Fruit fly (Drosophila melanogaster) whole organism, embryonic: ENCODE measurements around the gene CG7276.

Source experiments
- ATbp ChIP-seq: fragments of 200-800 bp; sonication (Bioruptor generic); optimal IDR thresholded peaks from 2 replicates; lab custom pipeline; 2017; ENCODE audit warnings: missing biosample characterization, mild to moderate bottlenecking, missing genetic modification characterization, missing genetic modification reagents
- CG10209 ChIP-seq: fragments of 200-800 bp; sonication (Bioruptor generic); optimal IDR thresholded peaks from 3 replicates; lab custom pipeline; 2017; ENCODE audit warnings: missing biosample characterization, mild to moderate bottlenecking, missing genetic modification characterization, missing genetic modification reagents
- CG12219 ChIP-seq: fragments of 200-800 bp; sonication (Bioruptor generic); optimal IDR thresholded peaks from 3 replicates; lab custom pipeline; 2018; ENCODE audit warnings: missing biosample characterization, mild to moderate bottlenecking, missing genetic modification characterization
- CG12769 ChIP-seq: fragments of 200-800 bp; sonication (Bioruptor generic); optimal IDR thresholded peaks from 2 replicates; lab custom pipeline; 2019; ENCODE audit warnings: missing biosample characterization, mild to moderate bottlenecking, missing genetic modification characterization, moderate library complexity
- CG13287 ChIP-seq: fragments of 200-800 bp; sonication (Bioruptor generic); IDR thresholded peaks from 2 replicates; pipeline ENCODE4 v1.3.6; 2022; ENCODE audit warnings: missing biosample characterization, missing genetic modification characterization; ENCODE audit not compliant: partially characterized antibody
- CG14050 ChIP-seq: fragments of 200-800 bp; sonication (Bioruptor generic); IDR thresholded peaks from 3 replicates; pipeline ENCODE4 v1.3.6; 2022; ENCODE audit warnings: missing biosample characterization, missing genetic modification characterization
- CG1529 ChIP-seq: fragments of 200-800 bp; sonication (Bioruptor generic); optimal IDR thresholded peaks from 3 replicates; lab custom pipeline; 2018; ENCODE audit warnings: missing biosample characterization, missing genetic modification characterization
- CG1647 ChIP-seq: fragments of 200-800 bp; sonication (Bioruptor generic); optimal IDR thresholded peaks from 3 replicates; lab custom pipeline; 2016; ENCODE audit warnings: missing biosample characterization, missing genetic modification characterization
- CG17568 ChIP-seq: fragments of 200-800 bp; sonication (Bioruptor generic); optimal IDR thresholded peaks from 2 replicates; lab custom pipeline; 2018; ENCODE audit warnings: missing biosample characterization, mild to moderate bottlenecking, missing genetic modification characterization, moderate library complexity
- CG2116 ChIP-seq: fragments of 200-800 bp; sonication (Bioruptor generic); optimal IDR thresholded peaks from 3 replicates; lab custom pipeline; 2018; ENCODE audit warnings: missing biosample characterization, mild to moderate bottlenecking, missing genetic modification characterization
- CG2202 ChIP-seq: fragments of 200-800 bp; sonication (Bioruptor generic); optimal IDR thresholded peaks from 2 replicates; lab custom pipeline; 2018; ENCODE audit warnings: missing biosample characterization, mild to moderate bottlenecking, missing genetic modification characterization
- CG2889 ChIP-seq: fragments of 200-800 bp; sonication (Bioruptor generic); IDR thresholded peaks from 3 replicates; pipeline ENCODE4 v1.3.6; 2022; ENCODE audit warnings: missing biosample characterization, missing genetic modification characterization
- CG31224 ChIP-seq: fragments of 200-800 bp; sonication (Bioruptor generic); IDR thresholded peaks from 2 replicates; pipeline ENCODE4 v1.3.6; 2022; ENCODE audit warnings: missing biosample characterization, missing genetic modification characterization
- CG31441 ChIP-seq: fragments of 200-800 bp; sonication (Bioruptor generic); IDR thresholded peaks from 2 replicates; pipeline ENCODE4 v1.3.6; 2022; ENCODE audit warnings: missing biosample characterization, missing genetic modification characterization
- CG32532 ChIP-seq: fragments of 200-800 bp; sonication (Bioruptor generic); IDR thresholded peaks from 2 replicates; pipeline ENCODE4 v1.3.6; 2022; ENCODE audit warnings: missing biosample characterization, missing genetic modification characterization
- CG42726 ChIP-seq: fragments of 200-800 bp; sonication (Bioruptor generic); IDR thresholded peaks from 2 replicates; pipeline ENCODE4 v1.3.6; 2022; ENCODE audit warnings: missing biosample characterization, missing genetic modification characterization; ENCODE audit not compliant: partially characterized antibody
- CG43689 ChIP-seq: fragments of 200-800 bp; sonication (Bioruptor generic); IDR thresholded peaks from 2 replicates; pipeline ENCODE4 v1.3.6; 2022; ENCODE audit warnings: missing biosample characterization, missing genetic modification characterization
- CG5245 ChIP-seq: fragments of 200-800 bp; sonication (Bioruptor generic); optimal IDR thresholded peaks from 3 replicates; lab custom pipeline; 2016; ENCODE audit warnings: missing biosample characterization, missing genetic modification characterization
- CG6175 ChIP-seq: fragments of 200-800 bp; sonication (Bioruptor generic); IDR thresholded peaks from 3 replicates; pipeline ENCODE4 v1.3.6; 2022; ENCODE audit warnings: missing biosample characterization, missing genetic modification characterization
- CG6254 ChIP-seq: fragments of 200-800 bp; sonication (Bioruptor generic); optimal IDR thresholded peaks from 3 replicates; lab custom pipeline; 2017; ENCODE audit warnings: mild to moderate bottlenecking, missing biosample characterization, missing genetic modification reagents, missing genetic modification characterization
- CG6683 ChIP-seq: fragments of 200-800 bp; sonication (Bioruptor generic); optimal IDR thresholded peaks from 2 replicates; lab custom pipeline; 2017; ENCODE audit warnings: missing biosample characterization, mild to moderate bottlenecking, missing genetic modification characterization, missing genetic modification reagents
- CG6854 ChIP-seq: fragments of 200-800 bp; sonication (Bioruptor generic); optimal IDR thresholded peaks from 3 replicates; lab custom pipeline; 2017; ENCODE audit warnings: missing biosample characterization, mild to moderate bottlenecking, missing genetic modification characterization
- CG8089 ChIP-seq: fragments of 200-800 bp; sonication (Bioruptor generic); optimal IDR thresholded peaks from 3 replicates; lab custom pipeline; 2016; ENCODE audit warnings: missing biosample characterization, missing genetic modification characterization
- CG9215 ChIP-seq: fragments of 200-800 bp; sonication (Bioruptor generic); IDR thresholded peaks from 2 replicates; pipeline ENCODE4 v1.3.6; 2022; ENCODE audit warnings: missing biosample characterization, missing genetic modification characterization
- CG9817 ChIP-seq: fragments of 200-800 bp; sonication (Bioruptor generic); optimal IDR thresholded peaks from 2 replicates; lab custom pipeline; 2018; ENCODE audit warnings: missing biosample characterization, mild to moderate bottlenecking, missing genetic modification characterization, moderate library complexity
- CG9876 ChIP-seq: fragments of 200-800 bp; sonication (Bioruptor generic); optimal IDR thresholded peaks from 2 replicates; lab custom pipeline; 2016; ENCODE audit warnings: missing biosample characterization, missing genetic modification characterization
- Deaf1 ChIP-seq: fragments of 200-800 bp; optimal IDR thresholded peaks from 3 replicates; lab custom pipeline; 2019; ENCODE audit warnings: missing biosample characterization, mild to moderate bottlenecking, missing genetic modification characterization, moderate library complexity
- Ets65A ChIP-seq: fragments of 200-800 bp; sonication (Bioruptor generic); peaks from one replicate; lab custom pipeline; 2016; ENCODE audit warnings: missing biosample characterization, missing genetic modification characterization
- Max ChIP-seq: fragments of 200-800 bp; sonication (Bioruptor generic); optimal IDR thresholded peaks from 2 replicates; lab custom pipeline; 2016; ENCODE audit warnings: missing biosample characterization, mild to moderate bottlenecking, missing genetic modification characterization
- Opbp ChIP-seq: fragments of 200-800 bp; sonication (Bioruptor generic); IDR thresholded peaks from 3 replicates; pipeline ENCODE4 v1.3.6; 2022; ENCODE audit warnings: missing biosample characterization, missing genetic modification characterization; ENCODE audit not compliant: partially characterized antibody
- Xrp1 ChIP-seq: fragments of 200-800 bp; sonication (Bioruptor generic); IDR thresholded peaks from 2 replicates; pipeline ENCODE4 v1.3.6; 2022; ENCODE audit warnings: missing biosample characterization, missing genetic modification characterization
- ac ChIP-seq: fragments of 200-800 bp; sonication (Bioruptor generic); optimal IDR thresholded peaks from 3 replicates; lab custom pipeline; 2017; ENCODE audit warnings: missing biosample characterization, mild to moderate bottlenecking, missing genetic modification characterization
- al ChIP-seq: fragments of 200-800 bp; sonication (Bioruptor generic); IDR thresholded peaks from 2 replicates; pipeline ENCODE4 v1.3.6; 2022; ENCODE audit warnings: missing biosample characterization, missing genetic modification characterization
- bsh ChIP-seq, 2 experiments: fragments of 200-800 bp; sonication (Bioruptor generic); optimal IDR thresholded peaks; 2 replicates each; lab custom pipeline; 2017 to 2018; ENCODE audit warnings: mild to moderate bottlenecking in 2 of 2, missing biosample characterization in 2 of 2, missing genetic modification characterization in 2 of 2, moderate library complexity in 1 of 2
- chm ChIP-seq: fragments of 200-800 bp; sonication (Bioruptor generic); IDR thresholded peaks from 2 replicates; pipeline ENCODE4 v1.3.6; 2022; ENCODE audit warnings: missing biosample characterization, missing genetic modification characterization
- chn ChIP-seq: fragments of 200-800 bp; sonication (Bioruptor generic); optimal IDR thresholded peaks from 2 replicates; lab custom pipeline; 2016; ENCODE audit warnings: missing biosample characterization, missing genetic modification characterization
- croc ChIP-seq: fragments of 200-800 bp; sonication (Bioruptor generic); conservative IDR thresholded peaks from 3 replicates; pipeline ENCODE4 v1.3.6; 2022; ENCODE audit warnings: missing biosample characterization, missing genetic modification characterization
- en ChIP-seq: fragments of 200-800 bp; sonication (Bioruptor generic); optimal IDR thresholded peaks from 2 replicates; lab custom pipeline; 2016; ENCODE audit warnings: missing biosample characterization, missing genetic modification characterization
- fru ChIP-seq: fragments of >200 bp; optimal IDR thresholded peaks from 2 replicates; lab custom pipeline; 2017
- gcm ChIP-seq: fragments of 200-800 bp; sonication (Bioruptor generic); optimal IDR thresholded peaks from 2 replicates; lab custom pipeline; 2019; ENCODE audit warnings: missing biosample characterization, mild to moderate bottlenecking, missing genetic modification characterization, moderate library complexity
- jigr1 ChIP-seq: fragments of 200-800 bp; sonication (Bioruptor generic); IDR thresholded peaks from 3 replicates; pipeline ENCODE4 v1.3.6; 2022; ENCODE audit warnings: missing biosample characterization, missing genetic modification characterization
- lmd ChIP-seq: fragments of 200-800 bp; sonication (Bioruptor generic); IDR thresholded peaks from 2 replicates; pipeline ENCODE4 v1.3.6; 2022; ENCODE audit warnings: missing biosample characterization, missing genetic modification characterization
- pfk ChIP-seq: fragments of 200-800 bp; sonication (Bioruptor generic); optimal IDR thresholded peaks from 2 replicates; lab custom pipeline; 2018; ENCODE audit warnings: missing biosample characterization, mild to moderate bottlenecking, missing genetic modification characterization, moderate library complexity
- pros ChIP-seq: fragments of 200-800 bp; sonication (Bioruptor generic); optimal IDR thresholded peaks from 3 replicates; lab custom pipeline; 2019; ENCODE audit warnings: missing biosample characterization, mild to moderate bottlenecking, missing genetic modification characterization, moderate library complexity
- repo ChIP-seq: fragments of 200-800 bp; sonication (Bioruptor generic); optimal IDR thresholded peaks from 2 replicates; lab custom pipeline; 2016; ENCODE audit warnings: missing biosample characterization, missing genetic modification characterization
- row ChIP-seq: fragments of 200-800 bp; sonication (Bioruptor generic); IDR thresholded peaks from 3 replicates; pipeline ENCODE4 v1.3.6; 2022; ENCODE audit warnings: missing biosample characterization, missing genetic modification characterization
- seq ChIP-seq: fragments of 200-800 bp; sonication (Bioruptor generic); IDR thresholded peaks from 2 replicates; pipeline ENCODE4 v1.3.6; 2022; ENCODE audit warnings: missing biosample characterization, missing genetic modification characterization
- sima ChIP-seq: fragments of 200-800 bp; sonication (Bioruptor generic); optimal IDR thresholded peaks from 2 replicates; lab custom pipeline; 2016; ENCODE audit warnings: missing biosample characterization, missing genetic modification characterization
- sob ChIP-seq: fragments of 200-800 bp; sonication (Bioruptor generic); IDR thresholded peaks from 2 replicates; pipeline ENCODE4 v1.3.6; 2022; ENCODE audit warnings: missing biosample characterization, missing genetic modification characterization
- stc ChIP-seq: fragments of 200-800 bp; sonication (Bioruptor generic); IDR thresholded peaks from 2 replicates; pipeline ENCODE4 v1.3.6; 2022; ENCODE audit warnings: missing biosample characterization, missing genetic modification characterization
- twi ChIP-seq: fragments of 200-800 bp; optimal IDR thresholded peaks from 2 replicates; lab custom pipeline; 2019; ENCODE audit warnings: missing biosample characterization, mild to moderate bottlenecking, missing genetic modification characterization, moderate library complexity
- wdn ChIP-seq: fragments of 200-800 bp; sonication (Bioruptor generic); IDR thresholded peaks from 2 replicates; pipeline ENCODE4 v1.3.6; 2022; ENCODE audit warnings: missing biosample characterization, missing genetic modification characterization
- zen ChIP-seq: fragments of 200-800 bp; sonication (Bioruptor generic); optimal IDR thresholded peaks from 3 replicates; lab custom pipeline; 2018; ENCODE audit warnings: missing biosample characterization, mild to moderate bottlenecking, missing genetic modification characterization, moderate library complexity

Gene CG7276

dm6 chr3L:15514405-15514804 lies 16.4 kb downstream of the CG7276 start (continued):
- no peak for TF ChIP-seq sima (GFP tag; lab: Kevin White, UChicago)
- TF ChIP-seq CG13287, result peak; percentile 68
- no peak for TF ChIP-seq zen (tag; lab: Kevin White, UChicago)
- TF ChIP-seq pfk (GFP tag; lab: Kevin White, UChicago), result no peak
- no peak for TF ChIP-seq CG9876 (GFP tag; lab: Kevin White, UChicago)
- TF ChIP-seq Xrp1 (GFP tag; lab: Robert Waterston, UW), result 0 out of 2 replicates have a peak, but pooled peaks have one; percentile 10
- no peak for TF ChIP-seq croc (GFP tag; lab: Robert Waterston, UW)
- TF ChIP-seq CG2202 (tag; lab: Kevin White, UChicago), result no peak
- TF ChIP-seq CG10209 (GFP tag; lab: Kevin White, UChicago), result no peak
- TF ChIP-seq CG9817 (tag; lab: Kevin White, UChicago), result no peak
- peak; percentile 60; the same call in 1 of the 2 replicates for TF ChIP-seq CG32532 (GFP tag; lab: Robert Waterston, UW)
- TF ChIP-seq CG6854, result no peak
- peak; percentile 22; the same call in 1 of the 2 replicates for TF ChIP-seq chm
- TF ChIP-seq CG1647 (GFP tag; lab: Kevin White, UChicago), result no peak
- no peak for TF ChIP-seq al
- no peak for TF ChIP-seq jigr1 (GFP tag; lab: Robert Waterston, UW)
- TF ChIP-seq CG9215 (GFP tag; lab: Robert Waterston, UW), result no peak
- TF ChIP-seq CG5245 (GFP tag; lab: Kevin White, UChicago), result no peak
- TF ChIP-seq sob (GFP tag; lab: Robert Waterston, UW), result no peak
- no peak for TF ChIP-seq gcm (GFP tag; lab: Kevin White, UChicago)
- TF ChIP-seq wdn (GFP tag; lab: Robert Waterston, UW), result no peak
- no peak for TF ChIP-seq CG6683 (GFP tag; lab: Kevin White, UChicago)
- TF ChIP-seq ATbp (GFP tag; lab: Kevin White, UChicago), result no peak
- no peak for TF ChIP-seq Opbp (GFP tag; lab: Robert Waterston, UW)
- no peak for TF ChIP-seq CG43689 (GFP tag; lab: Robert Waterston, UW)
- no peak for TF ChIP-seq CG6175
- TF ChIP-seq CG12219, result no peak
- TF ChIP-seq ac, result no peak
- TF ChIP-seq CG14050 (GFP tag; lab: Robert Waterston, UW), result no peak
- TF ChIP-seq CG2889 (GFP tag; lab: Robert Waterston, UW), result no peak
- no peak for TF ChIP-seq en (GFP tag; lab: Kevin White, UChicago)
- TF ChIP-seq fru, result no peak
- TF ChIP-seq CG17568 (GFP tag; lab: Kevin White, UChicago), result no peak
- TF ChIP-seq twi, result no peak
- no peak for TF ChIP-seq CG6254 (GFP tag; lab: Kevin White, UChicago)
- no peak for TF ChIP-seq CG8089
- TF ChIP-seq CG42726 (GFP tag; lab: Robert Waterston, UW), result no peak
- TF ChIP-seq seq (GFP tag; lab: Robert Waterston, UW), result no peak; the same call in 1 of the 2 replicates
- TF ChIP-seq stc (GFP tag; lab: Robert Waterston, UW), result no peak
- TF ChIP-seq CG31441, result no peak
- peak; percentile 66 for TF ChIP-seq CG12769
- TF ChIP-seq repo (GFP tag; lab: Kevin White, UChicago), result no peak
- no peak for TF ChIP-seq Ets65A (GFP tag; lab: Kevin White, UChicago)
- peak; percentile 35 for TF ChIP-seq Max (GFP tag; lab: Kevin White, UChicago)
- TF ChIP-seq lmd, result no peak
- TF ChIP-seq CG31224 (GFP tag; lab: Robert Waterston, UW), result no peak
- peak; percentile 84 for TF ChIP-seq chn
- TF ChIP-seq Deaf1 (tag; lab: Kevin White, UChicago), result no peak
- no peak for TF ChIP-seq row
- no peak for TF ChIP-seq CG1529 (GFP tag; lab: Kevin White, UChicago)
- TF ChIP-seq CG2116, result no peak
- TF ChIP-seq pros, result no peak
- peak in 1 of 2 experiments; percentile 34 for TF ChIP-seq bsh (GFP tag; optimal IDR thresholded peaks at IDR 0.05; lab: Kevin White, UChicago)
